Fruit fly (Drosophila melanogaster): Measurements from ENCODE around the gene CG18766.

Gene CG18766

DNA sequence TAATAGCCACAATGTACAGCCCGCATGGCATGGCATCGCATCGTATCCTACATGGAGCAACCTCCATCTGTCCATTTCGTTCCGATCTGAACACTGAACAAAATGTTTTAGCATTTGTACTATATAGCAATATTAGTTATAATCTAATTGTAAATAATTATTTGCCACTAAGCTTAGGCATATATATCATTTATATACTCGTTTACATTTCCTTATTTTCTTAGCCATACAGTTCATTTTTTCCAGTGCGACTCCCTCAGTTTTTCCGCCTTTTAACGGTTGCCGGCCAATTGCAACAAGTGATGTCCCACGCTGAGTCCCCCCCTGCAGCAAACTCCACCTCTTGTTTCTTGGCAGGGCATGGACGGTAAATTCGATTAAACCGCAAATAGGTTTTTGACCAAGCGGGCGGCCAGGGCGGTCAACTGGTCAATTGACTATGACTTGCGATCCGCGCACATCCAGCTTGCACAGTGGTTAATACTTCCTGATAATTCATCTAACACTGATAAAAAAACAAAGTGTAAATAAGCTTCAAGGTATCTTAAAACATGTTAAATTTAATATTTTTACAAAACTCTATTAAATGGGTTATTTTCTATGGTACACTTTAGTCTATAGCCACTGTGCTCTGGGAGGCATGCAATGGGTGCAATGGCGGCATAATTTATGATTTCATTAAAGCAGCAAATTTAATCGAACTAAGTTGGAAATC lies 35.3 kb downstream of the CG18766 start (continued):
- TF ChIP-seq Eip93F (GFP tag; optimal IDR thresholded peaks at IDR 0.05): no peak
- TF ChIP-seq CG6854 (GFP tag; optimal IDR thresholded peaks at IDR 0.05): no peak
- no peak for TF ChIP-seq fd59A (GFP tag; optimal IDR thresholded peaks at IDR 0.05)
- TF ChIP-seq CG11294 (GFP tag; IDR thresholded peaks at IDR 0.05): no peak
- TF ChIP-seq CG6792 (GFP tag; optimal IDR thresholded peaks at IDR 0.05): no peak
- peak; percentile 73 for TF ChIP-seq eg (GFP tag; IDR thresholded peaks at IDR 0.05)
- TF ChIP-seq CG6276 (GFP tag; optimal IDR thresholded peaks at IDR 0.05): peak; percentile 39
- TF ChIP-seq CG32006 (GFP tag; optimal IDR thresholded peaks at IDR 0.05): peak; percentile 43
- TF ChIP-seq CG3032 (tag; optimal IDR thresholded peaks at IDR 0.05): no peak
- TF ChIP-seq topi (GFP tag; optimal IDR thresholded peaks at IDR 0.05): no peak
- peak; percentile 69; the same call in 2 of the 3 replicates for TF ChIP-seq CG8119 (GFP tag; IDR thresholded peaks at IDR 0.05)
- TF ChIP-seq OdsH (GFP tag; optimal IDR thresholded peaks at IDR 0.05): no peak

DNA sequence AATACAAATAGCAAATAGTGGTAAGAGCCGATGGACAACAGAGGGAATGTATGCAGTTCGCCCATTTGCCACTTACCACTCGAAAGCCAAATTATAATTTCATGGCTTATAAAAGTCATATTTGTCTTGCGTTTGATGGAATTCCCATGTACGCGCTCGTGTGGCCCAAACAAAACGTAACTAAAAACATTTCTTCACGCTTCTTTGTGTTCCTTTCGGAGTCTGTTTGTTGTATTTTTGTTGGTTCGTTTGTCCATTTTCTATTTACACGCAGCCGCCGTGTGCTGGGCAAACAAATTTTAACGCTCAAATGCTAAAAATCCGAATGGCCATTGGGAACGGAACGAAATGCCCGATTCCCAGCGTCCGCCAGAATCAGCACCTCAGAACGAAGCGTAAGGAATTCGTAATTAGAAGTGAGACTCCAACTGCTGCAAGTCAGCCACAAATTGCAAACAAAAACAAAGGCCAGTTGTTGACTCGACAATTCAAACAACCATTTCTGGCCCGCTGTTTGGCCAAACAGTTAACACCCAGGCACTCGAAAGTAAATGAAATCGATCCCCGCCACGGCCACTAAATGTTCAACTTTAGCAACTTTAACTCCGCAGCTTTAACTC lies 36.2 kb downstream of the CG18766 start:
- TF ChIP-seq fkh (GFP tag; optimal IDR thresholded peaks at IDR 0.05): peak; percentile 78
- no peak for TF ChIP-seq topi (GFP tag; optimal IDR thresholded peaks at IDR 0.05)
- no peak for TF ChIP-seq net (GFP tag; optimal IDR thresholded peaks at IDR 0.05)
- no peak for TF ChIP-seq Eip78C (GFP tag)

DNA sequence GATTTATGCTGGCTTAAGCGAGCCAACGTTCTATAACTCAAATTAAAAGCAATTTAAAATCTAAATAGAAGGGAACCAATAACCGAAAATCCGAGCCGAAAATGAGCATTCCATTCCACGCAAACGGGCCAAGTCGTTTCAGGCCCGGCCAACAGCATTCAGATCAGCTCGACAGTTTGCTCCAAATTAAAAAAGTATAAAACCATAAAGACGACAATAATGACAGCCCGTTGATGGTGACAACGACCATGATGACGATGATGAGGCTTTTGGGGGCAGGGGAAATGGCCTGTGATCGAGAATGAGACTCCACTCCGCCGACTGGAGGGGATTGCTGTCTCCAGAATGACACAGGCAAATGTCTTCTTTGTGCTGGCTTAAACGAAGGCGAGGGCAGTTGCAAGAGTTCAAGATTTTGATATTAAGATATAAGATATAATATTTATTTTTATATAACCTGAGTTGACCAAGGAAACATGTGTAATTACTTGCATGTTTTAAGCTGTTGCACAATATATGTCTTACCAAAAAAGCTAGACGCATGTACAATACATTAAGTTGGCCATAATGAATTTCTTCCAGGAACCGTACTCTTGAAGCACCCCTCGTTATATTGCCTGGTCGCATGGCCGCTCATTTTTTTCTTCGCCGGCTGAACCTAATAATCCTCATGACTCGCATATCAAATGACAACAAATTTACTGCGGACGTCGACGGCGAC lies 40.2 kb downstream of the CG18766 start:
- TF ChIP-seq Blimp-1 (GFP tag; optimal IDR thresholded peaks at IDR 0.05) (peak; percentile 20), net (GFP tag; optimal IDR thresholded peaks at IDR 0.05) (no peak), CG3919 (GFP tag; optimal IDR thresholded peaks at IDR 0.05) (peak; percentile 43), Eip93F (GFP tag; optimal IDR thresholded peaks at IDR 0.05) (no peak), CG8319 (GFP tag; optimal IDR thresholded peaks at IDR 0.05) (no peak), OdsH (GFP tag; optimal IDR thresholded peaks at IDR 0.05) (peak; percentile 12), pdm3 (GFP tag; optimal IDR thresholded peaks at IDR 0.05) (no peak), Hr4 (GFP tag; optimal IDR thresholded peaks at IDR 0.05) (no peak), salr (GFP tag; optimal IDR thresholded peaks at IDR 0.05) (no peak), CG10669 (GFP tag; optimal IDR thresholded peaks at IDR 0.05) (peak; percentile 60), CG4318 (GFP tag; optimal IDR thresholded peaks at IDR 0.05) (no peak), Smox (GFP tag; optimal IDR thresholded peaks at IDR 0.05) (peak; percentile 11), CG3032 (tag; optimal IDR thresholded peaks at IDR 0.05) (peak; percentile 66), CG1621 (tag; optimal IDR thresholded peaks at IDR 0.05) (no peak), Lpt (GFP tag; optimal IDR thresholded peaks at IDR 0.05) (no peak), CG6792 (GFP tag; optimal IDR thresholded peaks at IDR 0.05) (no peak), CG9139 (GFP tag; optimal IDR thresholded peaks at IDR 0.05) (no peak), CG7368 (GFP tag; optimal IDR thresholded peaks at IDR 0.05) (no peak), eg (GFP tag; IDR thresholded peaks at IDR 0.05) (no peak), CG6808 (GFP tag; optimal IDR thresholded peaks at IDR 0.05) (peak; percentile 55), CG16779 (tag; optimal IDR thresholded peaks at IDR 0.05) (no peak), CG6163 (GFP tag; IDR thresholded peaks at IDR 0.05) (no peak), Ets96B (tag; optimal IDR thresholded peaks at IDR 0.05) (peak; percentile 74), achi (GFP tag; optimal IDR thresholded peaks at IDR 0.05) (peak; percentile 41), Sox14 (GFP tag; optimal IDR thresholded peaks at IDR 0.05) (no peak), lz (GFP tag; optimal IDR thresholded peaks at IDR 0.05) (no peak), topi (GFP tag; optimal IDR thresholded peaks at IDR 0.05) (peak; percentile 30), Ets21C (GFP tag; optimal IDR thresholded peaks at IDR 0.05) (no peak), acj6 (GFP tag; optimal IDR thresholded peaks at IDR 0.05) (peak; percentile 26), CG10631 (GFP tag; optimal IDR thresholded peaks at IDR 0.05) (peak; percentile 21), CG6854 (GFP tag; optimal IDR thresholded peaks at IDR 0.05) (peak; percentile 20), esn (GFP tag; optimal IDR thresholded peaks at IDR 0.05) (peak; percentile 20), Sox15 (GFP tag; optimal IDR thresholded peaks at IDR 0.05) (no peak), CG11902 (GFP tag; optimal IDR thresholded peaks at IDR 0.05) (peak; percentile 42), dac (GFP tag; optimal IDR thresholded peaks at IDR 0.05) (no peak), cyc (GFP tag; optimal IDR thresholded peaks at IDR 0.05) (peak; percentile 32), CG8632 (GFP tag; optimal IDR thresholded peaks at IDR 0.05) (peak; percentile 51)

Data from whole organism, prepupa.